Worm (Caenorhabditis elegans) whole organism, young adult: ENCODE measurements around the gene F31D4.2.

Experiments used
- B0035.1 ChIP-seq: sonication (generic microtip); optimal IDR thresholded peaks from 2 replicates; lab custom pipeline; 2016; ENCODE audit warnings: missing genetic modification characterization, mild to moderate bottlenecking, missing compliant biosample characterization, missing genotype, missing genetic modification reagents
- die-1 ChIP-seq: sonication (generic microtip); optimal IDR thresholded peaks from 2 replicates; lab custom pipeline; 2016; ENCODE audit warnings: missing genotype, mild to moderate bottlenecking, missing genetic modification characterization, missing compliant biosample characterization
- rec-8 ChIP-seq, 2 experiments: sonication (generic microtip); optimal IDR thresholded peaks; 2 replicates each; lab custom pipeline; 2016; ENCODE audit warnings: mild to moderate bottlenecking in 2 of 2, missing genetic modification characterization in 2 of 2, missing genetic modification reagents in 2 of 2, missing genotype in 2 of 2, missing biosample characterization in 1 of 2, missing compliant biosample characterization in 1 of 2, moderate library complexity in 1 of 2
- tbp1 ChIP-seq: fragments of 200-800 bp; sonication (Bioruptor generic); optimal IDR thresholded peaks from 2 replicates; lab custom pipeline; 2018; ENCODE audit warnings: mild to moderate bottlenecking, missing genetic modification characterization, missing compliant biosample characterization

ce11 chrV:20879069-20879667 is 33.8 kb upstream of the F31D4.2 start, which contains the start of gene unc-80:
- TF ChIP-seq rec-8 (tag; optimal IDR thresholded peaks at IDR 0.05; lab: Kevin White, UChicago): no peak
- no peak for TF ChIP-seq B0035.1 (tag; lab: Kevin White, UChicago)
- TF ChIP-seq die-1 (tag; lab: Kevin White, UChicago): no peak
- TF ChIP-seq tbp1 (GFP tag; lab: Kevin White, UChicago): no peak
